Worm (Caenorhabditis elegans) whole organism, late embryonic: Measurements from ENCODE around the gene ZC239.5.

Source experiments
- C08G9.2 ChIP-seq: sonication (generic microtip); optimal IDR thresholded peaks from 2 replicates; lab custom pipeline; 2016; ENCODE audit warnings: mild to moderate bottlenecking, missing genetic modification characterization, moderate library complexity, missing compliant biosample characterization
- C38D4.7 ChIP-seq: fragments of 200-800 bp; sonication (Bioruptor generic); optimal IDR thresholded peaks from 2 replicates; lab custom pipeline; 2018; ENCODE audit warnings: mild to moderate bottlenecking, missing genetic modification characterization, moderate library complexity, missing compliant biosample characterization
- K09A11.1 ChIP-seq: sonication (generic microtip); optimal IDR thresholded peaks from 2 replicates; lab custom pipeline; 2017; ENCODE audit warnings: antibody characterized with exemption, mild to moderate bottlenecking, missing genetic modification characterization, missing compliant biosample characterization; ENCODE audit not compliant: insufficient read depth
- Y22D7AL.16 ChIP-seq: sonication (generic microtip); optimal IDR thresholded peaks from 2 replicates; lab custom pipeline; 2016; ENCODE audit warnings: missing genetic modification characterization, missing compliant biosample characterization
- ceh-18 ChIP-seq: sonication (generic microtip); optimal IDR thresholded peaks from 2 replicates; lab custom pipeline; 2016; ENCODE audit warnings: missing genetic modification characterization, missing compliant biosample characterization
- ceh-22 ChIP-seq: sonication (generic microtip); optimal IDR thresholded peaks from 2 replicates; lab custom pipeline; 2017; ENCODE audit warnings: missing biosample characterization, missing genetic modification characterization
- ceh-24 ChIP-seq: sonication (generic microtip); optimal IDR thresholded peaks from 2 replicates; lab custom pipeline; 2016; ENCODE audit warnings: mild to moderate bottlenecking, missing genetic modification characterization, missing compliant biosample characterization
- ceh-34 ChIP-seq: sonication (generic microtip); optimal IDR thresholded peaks from 2 replicates; lab custom pipeline; 2016; ENCODE audit warnings: mild to moderate bottlenecking, missing genetic modification characterization, missing compliant biosample characterization
- ceh-48 ChIP-seq: sonication (generic microtip); optimal IDR thresholded peaks from 2 replicates; lab custom pipeline; 2016; ENCODE audit warnings: missing genetic modification characterization, inconsistent platforms, missing compliant biosample characterization
- ceh-9 ChIP-seq: sonication (generic microtip); optimal IDR thresholded peaks from 2 replicates; lab custom pipeline; 2016; ENCODE audit warnings: mild to moderate bottlenecking, missing genetic modification characterization, inconsistent platforms, missing compliant biosample characterization
- che-1 ChIP-seq: sonication (generic microtip); optimal IDR thresholded peaks from 2 replicates; lab custom pipeline; 2016; ENCODE audit warnings: mild to moderate bottlenecking, missing genetic modification characterization, missing compliant biosample characterization
- dve-1 ChIP-seq: sonication (generic microtip); optimal IDR thresholded peaks from 2 replicates; lab custom pipeline; 2017; ENCODE audit warnings: antibody characterized with exemption, mild to moderate bottlenecking, missing genetic modification characterization, missing compliant biosample characterization
- elt-2 ChIP-seq: sonication (generic microtip); optimal IDR thresholded peaks from 2 replicates; lab custom pipeline; 2016; ENCODE audit warnings: missing genetic modification reagents, missing genetic modification characterization, missing compliant biosample characterization
- elt-4 ChIP-seq: sonication (generic microtip); optimal IDR thresholded peaks from 2 replicates; lab custom pipeline; 2016; ENCODE audit warnings: missing genetic modification characterization, missing compliant biosample characterization
- ets-4 ChIP-seq: sonication (generic microtip); optimal IDR thresholded peaks from 2 replicates; lab custom pipeline; 2016; ENCODE audit warnings: missing genetic modification characterization, missing compliant biosample characterization
- fkh-10 ChIP-seq: fragments of 150-350 bp; optimal IDR thresholded peaks from 2 replicates; lab custom pipeline; 2014; ENCODE audit warnings: missing biosample characterization, missing genetic modification reagents, missing genetic modification characterization
- fkh-6 ChIP-seq: sonication (generic microtip); optimal IDR thresholded peaks from 2 replicates; lab custom pipeline; 2016; ENCODE audit warnings: missing genetic modification characterization, missing compliant biosample characterization
- gmeb-2 ChIP-seq: sonication (generic microtip); optimal IDR thresholded peaks from 2 replicates; lab custom pipeline; 2016; ENCODE audit warnings: missing genetic modification characterization, inconsistent platforms, missing compliant biosample characterization
- hlh-13 ChIP-seq: fragments of 200-800 bp; sonication (Bioruptor generic); optimal IDR thresholded peaks from 2 replicates; lab custom pipeline; 2018; ENCODE audit warnings: mild to moderate bottlenecking, missing genetic modification characterization, missing compliant biosample characterization
- lin-11 ChIP-seq: fragments of 200-800 bp; sonication (Bioruptor generic); optimal IDR thresholded peaks from 2 replicates; lab custom pipeline; 2018; ENCODE audit warnings: mild to moderate bottlenecking, missing genetic modification characterization, missing compliant biosample characterization
- nfya-1 ChIP-seq: sonication (generic microtip); optimal IDR thresholded peaks from 2 replicates; lab custom pipeline; 2017; ENCODE audit warnings: missing genetic modification characterization, mild to moderate bottlenecking, missing compliant biosample characterization, antibody characterized with exemption, moderate library complexity
- nhr-11 ChIP-seq: fragments of 150-350 bp; optimal IDR thresholded peaks from 2 replicates; lab custom pipeline; 2014; ENCODE audit warnings: missing biosample characterization, missing genetic modification characterization
- nhr-232 ChIP-seq: sonication (generic microtip); optimal IDR thresholded peaks from 2 replicates; lab custom pipeline; 2016; ENCODE audit warnings: missing genetic modification characterization, missing compliant biosample characterization
- npax-4 ChIP-seq: sonication (generic microtip); optimal IDR thresholded peaks from 2 replicates; lab custom pipeline; 2016; ENCODE audit warnings: missing genetic modification characterization, missing compliant biosample characterization
- odd-2 ChIP-seq: sonication (generic microtip); optimal IDR thresholded peaks from 2 replicates; lab custom pipeline; 2017; ENCODE audit warnings: antibody characterized with exemption, mild to moderate bottlenecking, missing genetic modification characterization, missing compliant biosample characterization
- pat-9 ChIP-seq: fragments of 200-800 bp; sonication (Bioruptor generic); optimal IDR thresholded peaks from 2 replicates; lab custom pipeline; 2018; ENCODE audit warnings: mild to moderate bottlenecking, missing genetic modification characterization, moderate library complexity, missing compliant biosample characterization
- pax-1 ChIP-seq: fragments of 150-350 bp; optimal IDR thresholded peaks from 2 replicates; lab custom pipeline; 2014; ENCODE audit warnings: missing biosample characterization, missing genetic modification characterization
- ref-2 ChIP-seq: sonication (generic microtip); optimal IDR thresholded peaks from 2 replicates; lab custom pipeline; 2016; ENCODE audit warnings: missing genetic modification characterization, missing compliant biosample characterization
- sox-2 ChIP-seq: fragments of 200-800 bp; sonication (Bioruptor generic); IDR thresholded peaks from 2 replicates; pipeline ENCODE4 v1.3.6; 2022; ENCODE audit warnings: missing genetic modification reagents, missing genetic modification characterization, missing compliant biosample characterization
- tbx-2 ChIP-seq: sonication (generic microtip); optimal IDR thresholded peaks from 2 replicates; lab custom pipeline; 2016; ENCODE audit warnings: missing genetic modification characterization, missing compliant biosample characterization
- tbx-7 ChIP-seq: sonication (generic microtip); optimal IDR thresholded peaks from 2 replicates; lab custom pipeline; 2016; ENCODE audit warnings: missing genotype, missing genetic modification characterization, missing compliant biosample characterization
- unc-3 ChIP-seq, 2 experiments: fragments of 200-800 bp in 1 of 2; sonication (Bioruptor generic) in 1 of 2; sonication (generic microtip) in 1 of 2; conservative IDR thresholded peaks in 1 of 2; optimal IDR thresholded peaks in 1 of 2; 2 replicates each; pipeline versions ENCODE4 v1.3.6 to Lab custom; 2016 to 2022; ENCODE audit warnings: missing compliant biosample characterization in 2 of 2, missing genetic modification characterization in 2 of 2, missing genetic modification reagents in 1 of 2
- unc-42 ChIP-seq: sonication (generic microtip); optimal IDR thresholded peaks from 2 replicates; lab custom pipeline; 2016; ENCODE audit warnings: missing genotype, missing genetic modification characterization, missing compliant biosample characterization
- unc-86 ChIP-seq: sonication (generic microtip); optimal IDR thresholded peaks from 2 replicates; lab custom pipeline; 2016; ENCODE audit warnings: missing genetic modification characterization, missing compliant biosample characterization

ZC239.5 gene

ce11 chrII:3248043-3248718 is 37.7 kb downstream of the ZC239.5 start, which contains the start of the genes fbxc-50 and C17F4.2:
Gene fbxc-50 (minus strand): TSS chrII:3248123.
Gene C17F4.2 (plus strand): TSS chrII:3248668.
- TF ChIP-seq tbx-7 (tag; lab: Kevin White, UChicago), result no peak

ce11 chrII:3249406-3249805 is 38.9 kb downstream of the ZC239.5 start, which contains the start of gene clec-124:
Gene clec-124 (plus strand): TSS chrII:3249706.
- TF ChIP-seq nhr-11 (no peak), pax-1 (no peak), gmeb-2 (no peak), che-1 (tag; lab: Kevin White, UChicago) (no peak), pat-9 (no peak), Y22D7AL.16 (tag; lab: Kevin White, UChicago) (no peak), dve-1 (tag; lab: Kevin White, UChicago) (no peak), nfya-1 (tag; lab: Kevin White, UChicago) (no peak), ceh-9 (tag; lab: Kevin White, UChicago) (no peak), C08G9.2 (tag; lab: Kevin White, UChicago) (no peak), ceh-18 (tag; lab: Kevin White, UChicago) (no peak), ceh-22 (no peak), tbx-2 (tag; lab: Kevin White, UChicago) (no peak), ref-2 (tag; lab: Kevin White, UChicago) (no peak), ceh-24 (tag; lab: Kevin White, UChicago) (no peak), sox-2 (GFP tag; lab: Robert Waterston, UW) (no peak), ets-4 (tag; lab: Kevin White, UChicago) (no peak), lin-11 (tag; lab: Kevin White, UChicago) (no peak), odd-2 (tag; lab: Kevin White, UChicago) (no peak)

ce11 chrII:3250195-3250594 is 39.7 kb downstream of the ZC239.5 start:
- TF ChIP-seq C38D4.7 (GFP tag; lab: Kevin White, UChicago) (no peak), fkh-10 (GFP tag; lab: Kevin White, UChicago) (no peak), ref-2 (tag; lab: Kevin White, UChicago) (no peak)

ce11 chrII:3251782-3252181 is 41.3 kb downstream of the ZC239.5 start:
- no peak for TF ChIP-seq elt-4 (tag; lab: Kevin White, UChicago)
- no peak for TF ChIP-seq hlh-13
- no peak for TF ChIP-seq unc-3 (GFP tag; conservative IDR thresholded peaks at IDR 0.05; lab: Robert Waterston, UW)
- TF ChIP-seq unc-3 (tag; optimal IDR thresholded peaks at IDR 0.05; lab: Kevin White, UChicago), result no peak
- TF ChIP-seq unc-42 (tag; lab: Kevin White, UChicago), result no peak
- no peak for TF ChIP-seq npax-4 (tag; lab: Kevin White, UChicago)
- no peak for TF ChIP-seq sox-2 (GFP tag; lab: Robert Waterston, UW)
- no peak for TF ChIP-seq elt-2
- no peak for TF ChIP-seq gmeb-2
- no peak for TF ChIP-seq ceh-34 (tag; lab: Kevin White, UChicago)

ce11 chrII:3259254-3259653 is 48.8 kb downstream of the ZC239.5 start, which contains the start of gene gcy-19:
Gene gcy-19 (minus strand): TSS chrII:3259354.
- TF ChIP-seq unc-86 (no peak), fkh-6 (tag; lab: Kevin White, UChicago) (no peak), nhr-232 (tag; lab: Kevin White, UChicago) (no peak), ceh-48 (no peak), ceh-9 (tag; lab: Kevin White, UChicago) (no peak), K09A11.1 (tag; lab: Kevin White, UChicago) (no peak), pat-9 (no peak)
